Fruit fly (Drosophila melanogaster) ovary, adult (tissue): ENCODE results near the gene CG11756.
A peak's percentile ranks its signal among the peaks of the same experiment; 100 is the strongest.

ENCODE experiments used
- CG17801 ChIP-seq: fragments of 200-800 bp; optimal IDR thresholded peaks from 2 replicates; lab custom pipeline; 2019; ENCODE audit warnings: missing biosample characterization, mild to moderate bottlenecking, missing genetic modification characterization, moderate library complexity; ENCODE audit not compliant: partially characterized antibody

The CG11756 gene

dm6 chrX:11349780-11350179 is 1.9 kb downstream of the CG11756 start, which contains the start of gene NdufV3:
TSS of gene NdufV3 (plus strand) at chrX:11349998.
- TF ChIP-seq CG17801 (GFP tag; lab: Kevin White, UChicago) = peak; percentile 30

DNA sequence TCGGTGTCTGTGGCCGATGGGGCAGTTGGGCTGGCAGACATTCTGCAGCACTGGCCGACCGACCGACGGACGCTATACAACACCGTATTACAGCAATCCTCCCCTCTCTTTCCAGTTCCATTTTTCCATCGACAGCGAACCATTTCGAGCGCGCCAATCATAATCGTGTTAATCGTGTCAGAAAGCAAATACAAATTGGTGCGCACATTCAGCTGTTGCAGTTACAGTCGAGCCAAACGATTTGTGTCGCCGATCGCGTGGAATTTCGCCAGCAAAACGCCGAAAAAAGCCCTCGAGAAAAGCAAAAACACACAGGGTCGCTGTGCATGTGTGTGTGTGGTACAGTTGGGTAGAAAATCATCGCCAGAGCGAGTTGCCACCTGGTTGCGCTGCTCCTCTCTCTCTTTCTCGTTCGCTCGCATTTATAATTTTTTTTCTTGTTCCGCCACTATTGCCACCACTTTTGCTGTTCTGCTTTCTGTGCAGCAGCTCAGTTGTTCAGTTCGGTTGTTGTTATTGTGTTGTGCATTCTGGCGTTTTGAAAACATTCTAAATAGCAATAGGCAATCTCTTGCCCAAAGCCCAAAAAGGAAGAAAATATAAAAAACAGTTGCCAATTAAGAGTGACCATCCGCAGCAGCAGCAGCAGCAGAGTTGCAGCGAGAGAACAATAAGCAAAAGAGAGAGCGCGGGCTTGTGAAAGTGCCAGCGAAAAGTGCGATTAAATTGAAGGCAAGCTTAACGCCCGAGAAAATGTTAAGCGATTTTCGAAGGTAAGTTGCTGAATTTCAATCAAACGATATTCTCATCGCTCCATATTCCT is 2.8 kb downstream of the CG11756 start, which contains the start of gene CG1737:
Gene CG1737 (plus strand): TSS at position 104 of the 823 bp plus-strand sequence.
- TF ChIP-seq CG17801 (GFP tag; lab: Kevin White, UChicago) = peak; percentile 6

- TF ChIP-seq CG17801 (GFP tag; lab: Kevin White, UChicago) = peak; percentile 94
Observed at dm6 chrX:11351351-11351750, 3.4 kb downstream of the CG11756 start.

DNA sequence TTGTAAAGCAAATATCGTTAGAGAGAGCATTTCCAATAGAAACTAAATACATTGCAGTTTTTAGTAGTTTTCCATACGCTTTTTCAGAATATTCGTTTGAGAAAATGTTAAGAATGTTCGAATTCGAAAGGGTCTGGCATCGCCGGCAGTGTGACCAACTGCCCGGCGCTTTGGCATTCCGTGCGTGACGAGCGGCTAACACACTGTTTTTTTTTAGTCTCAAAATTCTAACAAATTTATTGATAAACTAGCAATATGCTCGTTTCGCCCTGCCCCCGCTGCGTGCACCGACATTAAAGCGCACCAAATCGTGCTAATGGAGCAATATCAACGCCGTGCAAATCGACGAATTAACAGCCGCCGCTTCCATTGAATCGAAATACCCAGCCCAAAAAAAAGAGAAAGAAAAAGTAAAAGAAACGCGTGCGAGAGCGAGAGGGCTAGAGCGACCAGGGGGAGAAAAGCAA is 7.8 kb downstream of the CG11756 start, which contains the start of gene dsh:
Gene dsh (plus strand): TSS at position 174 of the 467 bp plus-strand sequence.
- no peak for TF ChIP-seq CG17801 (GFP tag; lab: Kevin White, UChicago)

- no peak for TF ChIP-seq CG17801 (GFP tag; lab: Kevin White, UChicago)
Observed at dm6 chrX:11356648-11357047, 8.7 kb downstream of the CG11756 start.

DNA sequence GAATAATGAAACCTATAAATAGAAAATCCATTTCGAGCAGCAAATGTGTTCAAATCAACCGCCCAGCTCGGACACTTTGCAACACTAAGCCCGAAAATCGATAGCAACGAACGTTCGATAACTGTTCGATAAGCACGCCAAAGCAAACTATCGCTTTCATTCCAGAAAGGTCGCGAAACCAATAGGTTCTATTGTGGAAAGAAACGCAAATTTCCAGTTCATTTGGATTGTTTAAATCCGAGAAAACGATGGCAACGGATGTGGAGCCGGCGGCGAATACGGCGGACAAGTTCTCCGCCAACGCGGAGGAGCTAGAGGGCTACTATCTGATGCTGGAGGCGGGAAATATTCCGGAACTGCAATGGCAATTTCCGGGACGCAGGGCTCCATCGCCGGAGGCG is 11.2 kb downstream of the CG11756 start, which contains the start of gene Pa1:
Gene Pa1 (plus strand): TSS at position 156 of the 401 bp plus-strand sequence.
- peak; percentile 68 for TF ChIP-seq CG17801 (GFP tag; lab: Kevin White, UChicago)

DNA sequence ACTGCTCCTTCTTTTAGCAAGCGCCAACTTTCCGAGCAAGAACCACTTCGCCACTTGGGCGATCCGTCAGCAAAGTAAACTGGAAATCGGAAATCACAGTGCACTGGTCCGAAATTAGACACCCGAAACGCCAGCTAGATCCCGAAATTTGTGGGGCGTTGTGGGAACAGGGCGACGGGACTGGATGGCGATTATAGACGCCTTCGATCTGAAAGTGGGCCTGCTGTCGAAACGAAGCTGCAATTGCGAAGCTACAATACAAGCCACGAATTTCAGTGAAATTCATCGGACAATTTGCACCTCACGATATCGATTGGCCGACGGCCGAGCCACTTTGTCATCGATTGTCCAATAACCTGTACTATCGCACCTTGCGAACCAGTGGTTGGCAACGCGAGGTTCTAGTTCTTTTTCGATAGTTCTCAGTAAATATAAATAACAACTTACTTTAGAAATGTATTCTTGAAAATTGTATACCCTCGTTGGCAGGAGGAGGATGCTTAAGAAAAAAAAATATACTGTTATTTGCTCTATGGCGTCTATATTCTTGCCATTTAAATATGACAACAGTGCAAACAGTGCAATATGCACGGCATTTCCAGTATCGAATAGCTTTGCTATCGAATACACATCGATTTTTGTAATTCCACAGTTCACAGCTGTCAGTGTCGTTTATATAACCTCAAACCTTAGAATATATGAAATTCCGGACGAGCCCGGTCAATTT is 20.0 kb downstream of the CG11756 start, which contains the start of the genes hop and Tim8:
Gene hop (minus strand): TSS at position 316 of the 727 bp plus-strand sequence.
Gene Tim8 (plus strand): TSS at position 663 of the 727 bp plus-strand sequence.
- no peak for TF ChIP-seq CG17801 (GFP tag; lab: Kevin White, UChicago)

DNA sequence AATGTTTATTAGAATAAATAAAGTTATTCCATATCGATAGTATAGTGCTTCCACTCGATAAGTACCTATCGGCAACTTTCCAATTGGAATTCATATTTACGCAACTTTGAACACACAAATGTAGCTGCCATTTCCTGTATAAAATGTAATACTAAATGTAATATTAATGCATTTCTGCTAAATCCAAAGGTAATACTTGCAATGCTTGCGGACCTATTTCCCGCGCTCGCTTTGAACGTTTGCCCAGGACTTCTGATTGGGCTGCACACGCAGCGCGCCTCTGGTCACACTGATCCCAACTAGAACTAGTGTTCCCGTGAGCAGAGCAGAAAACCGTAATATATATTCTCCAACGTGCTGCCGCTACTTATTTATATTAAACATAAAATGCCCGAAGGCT is 21.5 kb downstream of the CG11756 start, which contains the start of gene dlg1:
Gene dlg1 (plus strand): TSS at position 292 of the 400 bp plus-strand sequence.
- no peak for TF ChIP-seq CG17801 (GFP tag; lab: Kevin White, UChicago)

- TF ChIP-seq CG17801 (GFP tag; lab: Kevin White, UChicago) = no peak
Observed at dm6 chrX:11370792-11371191, 22.9 kb downstream of the CG11756 start.

DNA sequence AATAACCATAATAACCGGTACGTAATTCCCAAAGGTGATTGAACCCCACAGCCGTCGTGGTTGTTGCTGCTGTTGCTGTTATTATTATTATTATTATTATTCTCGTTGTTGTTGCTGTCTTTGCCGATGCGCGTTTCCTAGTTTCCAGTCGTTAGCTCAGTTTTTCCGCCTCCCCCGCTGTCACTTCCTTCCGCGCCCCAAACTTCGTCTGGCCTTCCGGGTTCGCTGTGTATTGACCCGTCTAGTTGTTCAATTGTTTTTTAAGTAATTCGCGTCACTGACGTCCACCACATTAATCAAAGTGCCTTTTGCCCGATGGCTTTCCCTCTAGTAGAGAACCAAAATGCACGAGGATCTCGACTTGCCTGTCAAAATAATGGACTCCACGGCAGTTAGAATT is 23.7 kb downstream of the CG11756 start:
- TF ChIP-seq CG17801 (GFP tag; lab: Kevin White, UChicago) = no peak

- TF ChIP-seq CG17801 (GFP tag; lab: Kevin White, UChicago) = peak; percentile 94
Observed at dm6 chrX:11372764-11373712, 25.1 kb downstream of the CG11756 start.

DNA sequence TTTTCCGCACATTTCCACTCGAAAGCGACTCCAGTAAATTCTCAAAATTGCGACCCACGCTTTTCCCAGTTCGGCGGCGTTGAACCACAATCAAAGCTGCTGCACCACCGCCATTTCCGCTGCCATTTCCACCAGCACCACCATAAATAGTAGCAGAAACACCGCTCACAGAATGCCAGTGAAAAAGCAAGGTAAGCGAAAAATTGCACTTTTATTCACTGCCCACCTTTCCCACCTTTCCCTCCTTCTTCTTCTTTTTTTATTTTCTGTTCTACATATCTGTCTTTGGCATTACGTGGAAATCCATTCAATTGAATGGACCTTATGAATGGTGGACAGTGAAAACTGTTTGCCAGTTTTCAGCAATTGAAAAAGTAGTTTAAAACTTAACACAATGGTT is 26.4 kb downstream of the CG11756 start:
- no peak for TF ChIP-seq CG17801 (GFP tag; lab: Kevin White, UChicago)

DNA sequence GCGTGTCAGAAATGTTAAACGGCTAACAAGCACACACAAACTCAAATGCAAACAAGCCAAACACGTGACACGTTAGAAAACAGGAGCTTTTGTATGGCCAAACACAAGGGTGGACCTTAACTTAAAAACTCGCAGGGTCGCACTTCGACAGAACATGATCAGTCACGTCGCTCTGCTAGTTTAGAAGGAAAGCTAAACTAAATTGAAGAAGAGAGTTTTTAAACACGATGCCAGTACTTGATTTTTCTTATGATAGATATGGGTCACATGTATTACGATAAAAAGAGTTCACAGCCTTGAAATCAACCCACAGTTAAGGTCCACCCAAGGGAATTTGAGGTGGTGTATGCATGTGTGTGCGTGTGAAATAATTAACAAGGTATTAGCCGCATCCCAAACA is 30.5 kb downstream of the CG11756 start:
- no peak for TF ChIP-seq CG17801 (GFP tag; lab: Kevin White, UChicago)

- peak; percentile 48 for TF ChIP-seq CG17801 (GFP tag; lab: Kevin White, UChicago)
Observed at dm6 chrX:11379139-11379538, 31.2 kb downstream of the CG11756 start.
